Fruit fly (Drosophila melanogaster) whole organism, embryonic: ENCODE measurements around the gene natalisin.

Source experiments
- Atf-2 ChIP-seq: fragments of 200-800 bp; sonication (Bioruptor generic); optimal IDR thresholded peaks from 2 replicates; lab custom pipeline; 2016; ENCODE audit warnings: missing biosample characterization, missing genetic modification characterization
- Blimp-1 ChIP-seq: fragments of 200-800 bp; sonication (Bioruptor generic); optimal IDR thresholded peaks from 3 replicates; lab custom pipeline; 2018; ENCODE audit warnings: missing biosample characterization, missing genetic modification characterization, mild to moderate bottlenecking, moderate library complexity, missing genetic modification reagents
- CG10959 ChIP-seq: fragments of 200-800 bp; sonication (Bioruptor generic); IDR thresholded peaks from 2 replicates; pipeline ENCODE4 v1.3.6; 2022; ENCODE audit warnings: missing biosample characterization, missing genetic modification characterization
- CG12744 ChIP-seq: fragments of 200-800 bp; sonication (Bioruptor generic); optimal IDR thresholded peaks from 2 replicates; lab custom pipeline; 2016; ENCODE audit warnings: missing biosample characterization, missing genetic modification characterization
- CG13775 ChIP-seq: fragments of 200-800 bp; sonication (Bioruptor generic); optimal IDR thresholded peaks from 3 replicates; lab custom pipeline; 2017; ENCODE audit warnings: missing biosample characterization, mild to moderate bottlenecking, missing genetic modification characterization
- CG17328 ChIP-seq: fragments of 200-800 bp; sonication (Bioruptor generic); IDR thresholded peaks from 2 replicates; pipeline ENCODE4 v1.3.6; 2022; ENCODE audit warnings: missing biosample characterization, missing genetic modification characterization
- CG18599 ChIP-seq: fragments of 200-800 bp; sonication (Bioruptor generic); optimal IDR thresholded peaks from 3 replicates; lab custom pipeline; 2017; ENCODE audit warnings: missing biosample characterization, missing genetic modification characterization, mild to moderate bottlenecking, moderate library complexity, missing genetic modification reagents
- CG3065 ChIP-seq: fragments of 200-800 bp; sonication (Bioruptor generic); optimal IDR thresholded peaks from 2 replicates; lab custom pipeline; 2016; ENCODE audit warnings: missing biosample characterization, missing genetic modification characterization
- CG5245 ChIP-seq: fragments of 200-800 bp; sonication (Bioruptor generic); optimal IDR thresholded peaks from 3 replicates; lab custom pipeline; 2016; ENCODE audit warnings: missing biosample characterization, missing genetic modification characterization
- CG6854 ChIP-seq: fragments of 200-800 bp; sonication (Bioruptor generic); optimal IDR thresholded peaks from 3 replicates; lab custom pipeline; 2017; ENCODE audit warnings: missing biosample characterization, mild to moderate bottlenecking, missing genetic modification characterization
- CG7928 ChIP-seq: fragments of 200-800 bp; sonication (Bioruptor generic); optimal IDR thresholded peaks from 2 replicates; lab custom pipeline; 2017; ENCODE audit warnings: missing biosample characterization, mild to moderate bottlenecking, missing genetic modification characterization
- CG7963 ChIP-seq: fragments of 200-800 bp; sonication (Bioruptor generic); IDR thresholded peaks from 3 replicates; pipeline ENCODE4 v1.3.6; 2022; ENCODE audit warnings: missing biosample characterization, missing genetic modification characterization; ENCODE audit not compliant: partially characterized antibody
- CG8281 ChIP-seq: fragments of 200-800 bp; sonication (Bioruptor generic); optimal IDR thresholded peaks from 2 replicates; lab custom pipeline; 2018; ENCODE audit warnings: missing biosample characterization, mild to moderate bottlenecking, missing genetic modification characterization, moderate library complexity
- CG8359 ChIP-seq: fragments of 200-800 bp; sonication (Bioruptor generic); optimal IDR thresholded peaks from 2 replicates; lab custom pipeline; 2017; ENCODE audit warnings: missing biosample characterization, mild to moderate bottlenecking, missing genetic modification characterization, borderline replicate concordance
- CG8478 ChIP-seq: fragments of >200 bp; optimal IDR thresholded peaks from 2 replicates; lab custom pipeline; 2018
- CHES-1-like ChIP-seq: fragments of 200-800 bp; sonication (Bioruptor generic); optimal IDR thresholded peaks from 2 replicates; lab custom pipeline; 2016; ENCODE audit warnings: missing biosample characterization, missing genetic modification characterization
- CoRest ChIP-seq: fragments of 200-800 bp; sonication (Bioruptor generic); optimal IDR thresholded peaks from 3 replicates; lab custom pipeline; 2018; ENCODE audit warnings: missing biosample characterization, mild to moderate bottlenecking, missing genetic modification characterization, moderate library complexity
- D19A ChIP-seq: fragments of 200-800 bp; optimal IDR thresholded peaks from 3 replicates; lab custom pipeline; 2019; ENCODE audit warnings: missing biosample characterization, mild to moderate bottlenecking, missing genetic modification characterization, moderate library complexity
- Ets65A ChIP-seq: fragments of 200-800 bp; sonication (Bioruptor generic); peaks from one replicate; lab custom pipeline; 2016; ENCODE audit warnings: missing biosample characterization, missing genetic modification characterization
- Lpt ChIP-seq: fragments of >200 bp; optimal IDR thresholded peaks from 2 replicates; lab custom pipeline; 2018; ENCODE audit warnings: missing biosample characterization, missing genetic modification characterization
- MBD-R2 ChIP-seq: fragments of 200-800 bp; sonication (Bioruptor generic); IDR thresholded peaks from 2 replicates; pipeline ENCODE4 v1.3.6; 2022; ENCODE audit warnings: missing biosample characterization, missing genetic modification characterization
- NfI ChIP-seq: fragments of 200-800 bp; sonication (Bioruptor generic); optimal IDR thresholded peaks from 3 replicates; lab custom pipeline; 2018; ENCODE audit warnings: missing biosample characterization, mild to moderate bottlenecking, missing genetic modification characterization, moderate library complexity
- ab ChIP-seq: fragments of 200-800 bp; sonication (Bioruptor generic); optimal IDR thresholded peaks from 2 replicates; lab custom pipeline; 2016; ENCODE audit warnings: missing biosample characterization, missing genetic modification characterization
- bab2 ChIP-seq: fragments of 200-800 bp; sonication (Bioruptor generic); optimal IDR thresholded peaks from 2 replicates; lab custom pipeline; 2016; ENCODE audit warnings: missing biosample characterization, missing genetic modification characterization
- br ChIP-seq: fragments of >200 bp; optimal IDR thresholded peaks from 2 replicates; lab custom pipeline; 2017
- ci ChIP-seq: fragments of 200-800 bp; sonication (Bioruptor generic); IDR thresholded peaks from 3 replicates; pipeline ENCODE4 v1.3.6; 2022; ENCODE audit warnings: missing biosample characterization, missing genetic modification characterization
- dpn ChIP-seq, 2 experiments: fragments of 200-800 bp; sonication (Bioruptor generic); optimal IDR thresholded peaks; 3 replicates each; lab custom pipeline; 2016; ENCODE audit warnings: missing biosample characterization in 2 of 2, missing genetic modification characterization in 2 of 2
- dysf ChIP-seq: fragments of 200-800 bp; sonication (Bioruptor generic); IDR thresholded peaks from 3 replicates; pipeline ENCODE4 v1.3.6; 2022; ENCODE audit warnings: missing biosample characterization, missing genetic modification characterization
- gt ChIP-seq: fragments of 200-800 bp; sonication (Bioruptor generic); IDR thresholded peaks from 2 replicates; pipeline ENCODE4 v1.3.6; 2022; ENCODE audit warnings: missing biosample characterization, missing genetic modification characterization
- hkb ChIP-seq, 2 experiments: fragments of 200-800 bp in 1 of 2; fragments of >200 bp in 1 of 2; sonication (Bioruptor generic) in 1 of 2; IDR thresholded peaks in 1 of 2; optimal IDR thresholded peaks in 1 of 2; 2 replicates each; pipeline versions ENCODE4 v1.3.6 to Lab custom; 2017 to 2022; ENCODE audit warnings: missing biosample characterization in 1 of 2, missing genetic modification characterization in 1 of 2
- jigr1 ChIP-seq: fragments of 200-800 bp; sonication (Bioruptor generic); IDR thresholded peaks from 3 replicates; pipeline ENCODE4 v1.3.6; 2022; ENCODE audit warnings: missing biosample characterization, missing genetic modification characterization
- ken ChIP-seq: fragments of 200-800 bp; sonication (Bioruptor generic); IDR thresholded peaks from 3 replicates; pipeline ENCODE4 v1.3.6; 2022; ENCODE audit warnings: missing biosample characterization, missing genetic modification characterization
- lbe ChIP-seq: fragments of 200-800 bp; sonication (Bioruptor generic); optimal IDR thresholded peaks from 2 replicates; lab custom pipeline; 2016; ENCODE audit warnings: missing biosample characterization, mild to moderate bottlenecking, missing genetic modification characterization
- lov ChIP-seq, 2 experiments: fragments of 200-800 bp in 1 of 2; fragments of >200 bp in 1 of 2; sonication (Bioruptor generic) in 1 of 2; IDR thresholded peaks in 1 of 2; optimal IDR thresholded peaks in 1 of 2; 2 replicates in 1 of 2; 3 replicates in 1 of 2; pipeline versions ENCODE4 v1.3.6 to Lab custom; 2017 to 2022; ENCODE audit warnings: missing biosample characterization in 1 of 2, missing genetic modification characterization in 1 of 2
- pum ChIP-seq: fragments of 200-800 bp; sonication (Bioruptor generic); optimal IDR thresholded peaks from 2 replicates; lab custom pipeline; 2016; ENCODE audit warnings: missing biosample characterization, missing genetic modification characterization
- trem ChIP-seq: fragments of 200-800 bp; optimal IDR thresholded peaks from 3 replicates; lab custom pipeline; 2019; ENCODE audit warnings: missing biosample characterization, mild to moderate bottlenecking, missing genetic modification characterization, moderate library complexity
- ttk ChIP-seq: fragments of 200-800 bp; sonication (Bioruptor generic); IDR thresholded peaks from 2 replicates; pipeline ENCODE4 v2.1.2; 2022; ENCODE audit warnings: missing biosample characterization, missing genetic modification characterization
- unpg ChIP-seq: fragments of 200-800 bp; sonication (Bioruptor generic); optimal IDR thresholded peaks from 3 replicates; lab custom pipeline; 2018; ENCODE audit warnings: missing biosample characterization, mild to moderate bottlenecking, missing genetic modification characterization, moderate library complexity
- wdn ChIP-seq: fragments of 200-800 bp; sonication (Bioruptor generic); IDR thresholded peaks from 2 replicates; pipeline ENCODE4 v1.3.6; 2022; ENCODE audit warnings: missing biosample characterization, missing genetic modification characterization
- zfh1 ChIP-seq: fragments of 200-800 bp; sonication (Bioruptor generic); IDR thresholded peaks from 3 replicates; pipeline ENCODE4 v1.3.6; 2022; ENCODE audit warnings: missing biosample characterization, missing genetic modification characterization

Gene natalisin

DNA sequence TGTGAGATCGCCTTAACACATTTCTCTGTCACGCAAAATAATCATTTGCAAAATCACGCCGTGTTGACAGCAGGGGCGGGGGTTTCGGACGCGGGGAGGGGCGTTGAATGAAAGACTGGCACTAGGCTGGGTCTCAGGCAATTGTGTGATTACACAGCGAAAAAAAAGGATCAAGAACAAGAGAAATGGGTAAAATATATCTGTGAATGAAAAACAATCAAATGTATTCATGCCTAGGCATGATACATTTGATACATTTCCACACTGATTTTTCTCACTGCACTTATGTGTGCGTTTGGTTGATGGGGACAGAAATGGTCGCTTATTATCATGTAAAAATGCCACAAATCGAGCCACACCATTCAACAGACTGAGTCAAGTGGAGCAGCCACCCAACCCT, 8.1 kb downstream of the natalisin start (continued):
- TF ChIP-seq CG5245 (GFP tag; lab: Kevin White, UChicago) = no peak
- no peak for TF ChIP-seq CG12744 (GFP tag; lab: Kevin White, UChicago)
- no peak for TF ChIP-seq Lpt (GFP tag; lab: Kevin White, UChicago)
- TF ChIP-seq CG8359 (GFP tag; lab: Kevin White, UChicago) = no peak
- TF ChIP-seq bab2 (GFP tag; lab: Kevin White, UChicago) = no peak
- peak; percentile 21; the same call in 1 of the 3 replicates for TF ChIP-seq jigr1 (GFP tag; lab: Robert Waterston, UW)
- no peak for TF ChIP-seq CG3065 (GFP tag; lab: Kevin White, UChicago)
- peak; percentile 6 for TF ChIP-seq CG18599 (GFP tag; lab: Kevin White, UChicago)
- no peak for TF ChIP-seq NfI (GFP tag; lab: Kevin White, UChicago)
- TF ChIP-seq CG8281 = no peak
- peak; percentile 31; the same call in 1 of the 3 replicates for TF ChIP-seq dysf (GFP tag; lab: Robert Waterston, UW)
- no peak for TF ChIP-seq hkb (optimal IDR thresholded peaks at IDR 0.05; lab: Kevin White, UChicago)
- TF ChIP-seq hkb (GFP tag; IDR thresholded peaks at IDR 0.05; lab: Robert Waterston, UW) = peak; percentile 19; the same call in 1 of the 2 replicates
- no peak for TF ChIP-seq CG6854 (GFP tag; lab: Kevin White, UChicago)
- TF ChIP-seq CG17328 (GFP tag; lab: Robert Waterston, UW) = no peak
- TF ChIP-seq pum (GFP tag; lab: Kevin White, UChicago) = no peak

DNA sequence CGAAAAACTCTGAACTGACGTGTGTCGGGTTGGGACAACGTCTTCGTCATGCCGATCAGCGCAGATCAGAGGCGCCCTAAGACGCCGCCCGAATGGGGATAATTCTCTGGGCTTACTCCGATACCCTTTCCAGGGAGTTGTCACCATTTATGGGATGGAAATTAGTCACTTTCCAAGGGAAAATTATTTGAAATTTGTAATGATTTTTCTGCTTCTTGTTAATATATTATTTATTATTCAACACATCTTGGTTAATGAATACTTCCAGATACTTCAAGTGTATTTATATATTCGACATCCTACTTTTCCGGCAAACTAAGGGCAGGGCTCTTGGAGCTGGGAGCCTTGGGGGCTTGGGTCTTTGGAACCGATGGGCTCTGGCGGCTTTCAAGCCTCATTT, 11.9 kb downstream of the natalisin start:
- TF ChIP-seq wdn (GFP tag; lab: Robert Waterston, UW) (no peak), MBD-R2 (no peak), CoRest (tag; lab: Kevin White, UChicago) (no peak), lbe (GFP tag; lab: Kevin White, UChicago) (peak; percentile 25), trem (no peak), D19A (peak; percentile 47), gt (no peak), ttk (GFP tag; lab: Robert Waterston, UW) (no peak), CG13775 (no peak), br (lab: Kevin White, UChicago) (no peak)

DNA sequence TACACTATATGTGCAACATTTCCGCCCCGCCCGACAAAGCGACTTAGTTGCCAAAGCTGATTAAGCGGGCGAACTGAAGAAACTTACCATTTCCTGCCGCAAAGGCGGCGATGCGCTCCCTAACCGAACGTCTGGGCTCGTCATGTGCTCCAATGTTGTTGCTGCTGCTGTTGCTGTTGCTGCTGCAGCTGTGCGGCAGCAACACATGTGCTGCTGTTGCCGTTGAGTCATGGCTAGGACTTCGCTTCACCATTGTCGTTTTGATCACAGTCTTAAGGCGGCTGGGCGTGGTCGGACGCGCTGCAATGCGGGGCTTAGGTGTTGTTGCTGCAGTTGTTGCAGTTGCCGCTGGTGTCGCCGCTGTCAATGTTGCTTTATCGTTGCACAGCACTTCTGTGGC, 13.5 kb downstream of the natalisin start:
- TF ChIP-seq zfh1 (GFP tag; lab: Robert Waterston, UW) (0 out of 3 replicates have a peak, but pooled peaks have one; percentile 3), ci (GFP tag; lab: Robert Waterston, UW) (0 out of 3 replicates have a peak, but pooled peaks have one; percentile 16), Blimp-1 (GFP tag; lab: Kevin White, UChicago) (no peak), CG7928 (GFP tag; lab: Kevin White, UChicago) (no peak), CG10959 (GFP tag; lab: Robert Waterston, UW) (no peak), CG7963 (no peak), Ets65A (peak; percentile 84), dpn (GFP tag; optimal IDR thresholded peaks at IDR 0.05; lab: Kevin White, UChicago) (no peak), lov (optimal IDR thresholded peaks at IDR 0.05; lab: Kevin White, UChicago) (no peak), lov (GFP tag; IDR thresholded peaks at IDR 0.05; lab: Robert Waterston, UW) (no peak), ab (GFP tag; lab: Kevin White, UChicago) (no peak), CG8478 (lab: Kevin White, UChicago) (peak; percentile 67), unpg (no peak), ken (GFP tag; lab: Robert Waterston, UW) (no peak), Atf-2 (GFP tag; lab: Kevin White, UChicago) (no peak), CHES-1-like (GFP tag; lab: Kevin White, UChicago) (no peak)
